Fruit fly (Drosophila melanogaster) whole organism, larva: ENCODE results near the gene atl.
A peak's percentile ranks its signal among the peaks of the same experiment; 100 is the strongest.

Source experiments
- noc ChIP-seq: fragments of 200-800 bp; sonication (Bioruptor generic); optimal IDR thresholded peaks from 3 replicates; lab custom pipeline; 2019; ENCODE audit warnings: missing biosample characterization, mild to moderate bottlenecking, missing genetic modification characterization, moderate library complexity

The atl gene

dm6 chr3R:24625517-24625925 lies at the start of gene atl, which contains the start of gene Syx18:
TSS of gene atl (plus strand) at chr3R:24625671.
TSS of gene Syx18 (minus strand) at chr3R:24625562.
- TF ChIP-seq noc (tag; lab: Kevin White, UChicago), result no peak

DNA sequence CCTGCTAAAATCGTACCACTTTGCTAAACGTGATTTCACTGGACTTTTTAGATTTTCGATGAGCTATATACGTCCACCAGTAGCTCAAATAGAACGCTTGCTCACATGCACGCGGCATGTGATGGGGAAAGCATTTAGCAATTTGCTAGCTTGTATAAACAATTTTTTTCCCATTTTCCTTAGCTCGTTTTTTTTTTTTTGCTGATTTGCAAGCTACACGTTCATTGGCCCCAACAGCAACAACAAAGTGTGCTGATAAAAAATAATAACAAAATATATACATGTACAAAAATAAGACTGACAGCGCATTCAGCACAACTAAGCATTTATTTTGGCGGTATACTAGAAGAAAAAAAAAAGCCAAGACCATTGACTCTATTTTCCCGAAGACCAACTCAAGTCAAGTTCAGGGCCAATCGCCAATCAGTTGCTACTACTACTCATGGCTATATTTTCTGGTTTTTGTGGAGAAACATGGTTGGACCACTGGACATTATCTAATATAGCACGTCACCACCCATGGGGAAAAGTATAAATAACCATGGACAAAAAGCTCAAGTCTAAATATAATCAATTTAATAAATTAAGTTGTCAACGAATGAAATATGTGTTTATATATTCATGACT lies 49.6 kb upstream of the atl start:
- peak; percentile 46 for TF ChIP-seq noc (tag; lab: Kevin White, UChicago)

- TF ChIP-seq noc (tag; lab: Kevin White, UChicago), result no peak
These were observed 48.1 kb upstream of the atl start for dm6 chr3R:24577355-24577754.

DNA sequence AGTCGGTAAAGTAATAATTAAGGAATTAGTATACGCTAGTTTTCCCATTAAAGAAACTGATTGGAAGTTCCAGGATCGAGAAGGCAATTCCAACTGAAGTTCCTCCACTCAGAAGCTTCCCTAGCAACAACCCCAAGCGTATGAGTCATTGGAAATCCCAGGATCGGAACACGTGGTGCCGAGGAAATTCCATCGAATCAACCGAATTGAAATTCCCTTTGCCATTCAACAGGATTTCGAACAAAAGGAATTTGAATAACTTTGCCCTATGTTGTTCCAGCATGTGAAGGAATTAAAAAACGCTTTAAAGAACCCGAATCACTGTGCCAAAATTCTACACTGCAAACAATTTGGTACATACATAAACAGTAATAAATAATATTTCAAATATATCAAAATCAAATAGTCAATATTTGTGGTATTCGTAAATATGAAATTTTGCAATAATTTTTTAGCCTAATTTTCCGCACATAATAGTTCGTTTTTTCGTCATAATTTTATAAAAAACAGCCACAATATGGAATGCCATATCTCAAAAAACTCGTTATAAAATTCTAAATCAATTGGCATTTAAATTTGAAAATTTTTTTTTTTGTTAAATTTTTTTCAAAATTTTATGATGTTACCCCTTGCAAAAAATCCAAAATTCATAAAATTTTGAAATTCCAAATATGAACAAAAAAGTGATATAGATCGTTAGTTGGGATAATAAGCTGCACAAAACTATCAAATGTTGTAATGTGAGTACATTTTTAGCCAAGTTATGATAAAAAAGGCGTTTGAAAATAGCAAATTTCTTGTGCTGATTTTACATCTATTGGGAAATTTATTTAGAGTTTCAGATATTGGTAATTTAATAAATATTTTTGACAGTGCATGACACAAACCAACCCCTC lies 45.2 kb upstream of the atl start:
- no peak for TF ChIP-seq noc (tag; lab: Kevin White, UChicago)

DNA sequence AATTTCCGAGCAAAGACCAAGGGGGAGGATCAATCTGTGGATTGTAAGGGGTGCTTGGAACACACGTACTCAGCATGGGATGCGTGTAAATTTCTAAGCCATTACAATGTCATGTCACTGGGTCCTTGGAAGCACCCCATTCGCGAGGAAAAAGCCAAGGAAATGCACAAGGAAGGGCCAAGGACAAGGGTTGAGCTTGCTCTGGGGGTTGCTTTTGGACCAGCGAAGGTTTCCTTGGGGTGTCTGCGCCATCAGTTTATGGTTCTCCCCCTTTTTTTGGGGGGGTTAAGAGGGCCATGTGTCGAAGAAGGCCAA lies 44.6 kb upstream of the atl start:
- no peak for TF ChIP-seq noc (tag; lab: Kevin White, UChicago)

- no peak for TF ChIP-seq noc (tag; lab: Kevin White, UChicago)
These were observed 43.4 kb upstream of the atl start for dm6 chr3R:24581891-24582668.

DNA sequence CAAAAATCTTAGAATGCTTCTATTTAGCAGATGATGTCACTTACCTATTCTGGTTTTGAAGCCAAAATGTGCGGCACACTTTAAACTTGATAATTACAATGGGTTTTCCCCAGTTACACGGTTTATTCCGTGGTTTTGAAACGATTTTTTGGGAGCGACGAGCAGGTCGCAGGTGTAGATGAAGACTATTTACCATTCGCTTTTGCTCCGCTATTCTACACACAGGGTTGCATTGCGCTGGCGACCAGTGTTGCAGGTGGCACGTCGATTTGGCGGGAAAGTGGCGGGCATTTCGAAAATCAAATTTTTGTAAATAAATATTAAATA lies 42.8 kb upstream of the atl start, which contains the start of gene REPTOR:
TSS of gene REPTOR (minus strand) at position 196 of the 327 bp plus-strand sequence.
- TF ChIP-seq noc (tag; lab: Kevin White, UChicago), result peak; percentile 30

DNA sequence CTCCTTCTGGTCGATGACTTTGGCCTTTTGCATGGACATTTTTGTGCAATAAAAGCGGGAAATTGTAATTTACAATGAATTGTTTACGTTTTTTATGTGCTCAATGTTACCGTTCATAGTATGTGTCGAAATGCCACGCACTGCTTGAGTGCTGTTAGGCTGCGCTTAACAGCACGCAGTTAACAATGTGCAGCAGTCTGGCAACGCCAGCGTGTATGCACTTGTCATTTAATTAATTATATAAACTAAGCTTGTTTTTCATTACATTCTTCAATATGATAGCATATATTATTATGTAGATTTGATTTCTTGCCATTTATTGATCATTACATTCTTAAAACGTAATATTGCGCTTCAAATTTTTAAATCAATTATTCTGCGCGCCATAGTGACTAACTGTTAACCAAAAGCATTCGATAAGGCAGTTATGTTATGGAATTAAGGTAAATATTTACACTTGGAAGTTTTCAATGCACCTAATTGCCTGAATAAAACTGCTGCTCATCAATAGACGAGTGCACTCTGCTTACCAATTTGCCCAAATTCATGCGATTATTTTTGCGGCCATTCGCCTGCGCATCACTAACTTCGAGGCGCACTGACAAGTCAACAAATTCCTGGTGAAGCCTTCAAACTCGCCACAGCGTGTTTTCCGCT lies 40.3 kb upstream of the atl start, which contains the start of the genes CG13625 and mld:
TSS of gene CG13625 (minus strand) at position 119 of the 657 bp plus-strand sequence.
TSS of gene mld (plus strand) at position 612 of the 657 bp plus-strand sequence.
- no peak for TF ChIP-seq noc (tag; lab: Kevin White, UChicago)

DNA sequence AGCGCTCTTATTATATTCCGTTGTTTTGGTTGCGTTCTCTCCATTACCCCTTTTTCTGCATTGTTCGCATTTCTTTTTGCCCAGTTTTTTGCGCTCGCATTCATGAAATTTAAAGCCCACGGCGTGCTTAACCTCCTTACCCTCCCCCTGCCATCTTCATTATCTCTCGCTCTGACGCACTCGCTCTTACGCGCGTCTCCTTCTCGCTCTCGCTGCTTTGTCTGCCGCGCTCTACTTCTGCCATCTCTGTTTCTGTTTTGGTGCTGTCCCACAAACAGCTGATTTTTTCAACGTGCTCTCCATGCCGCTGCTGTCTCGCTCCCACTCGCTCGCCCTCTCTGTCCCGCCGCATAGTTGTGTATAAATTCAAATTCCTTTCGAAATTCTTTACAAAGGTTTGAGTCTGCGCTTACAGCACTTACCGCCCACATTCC lies 39.0 kb upstream of the atl start:
- TF ChIP-seq noc (tag; lab: Kevin White, UChicago), result peak; percentile 1

DNA sequence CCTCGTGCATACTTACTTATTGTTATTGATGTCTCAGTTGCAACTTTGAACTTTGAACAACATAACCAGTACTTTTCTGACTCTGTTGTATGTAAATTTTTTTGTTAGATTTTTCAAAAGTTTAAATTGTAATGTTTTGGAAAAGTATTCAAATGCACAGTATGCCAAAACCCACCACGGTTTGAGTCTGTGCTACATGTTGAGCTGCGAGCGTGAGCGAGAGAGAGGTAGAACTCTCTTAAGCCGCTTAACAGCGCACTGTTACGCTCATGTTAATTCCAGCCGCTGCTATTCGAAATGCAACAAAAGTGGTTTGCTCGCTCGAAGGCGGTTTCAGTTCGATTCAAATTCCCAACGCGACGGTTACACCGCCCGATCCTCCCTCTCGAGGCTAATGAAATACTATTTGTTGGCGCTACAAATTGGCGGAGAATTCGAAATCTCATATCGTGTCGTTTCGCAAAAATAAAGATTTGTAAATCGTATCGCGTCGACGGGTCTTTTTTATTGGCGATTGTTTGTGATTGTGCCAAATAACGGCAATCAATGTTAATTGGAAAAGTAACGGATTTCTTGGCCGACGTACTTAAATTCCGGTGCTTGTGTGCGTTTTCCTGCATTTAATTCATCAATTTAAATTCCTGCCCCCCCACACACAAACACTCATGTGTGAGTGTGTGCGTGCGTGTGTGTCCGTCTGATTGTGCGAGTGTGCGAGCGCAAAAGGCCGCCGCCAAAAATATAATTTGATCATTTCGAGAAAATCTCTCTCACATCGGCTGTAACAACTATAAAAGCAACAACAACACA lies 36.4 kb upstream of the atl start:
- no peak for TF ChIP-seq noc (tag; lab: Kevin White, UChicago)

dm6 chr3R:24590276-24590675 lies 35.2 kb upstream of the atl start:
- TF ChIP-seq noc (tag; lab: Kevin White, UChicago), result no peak

DNA sequence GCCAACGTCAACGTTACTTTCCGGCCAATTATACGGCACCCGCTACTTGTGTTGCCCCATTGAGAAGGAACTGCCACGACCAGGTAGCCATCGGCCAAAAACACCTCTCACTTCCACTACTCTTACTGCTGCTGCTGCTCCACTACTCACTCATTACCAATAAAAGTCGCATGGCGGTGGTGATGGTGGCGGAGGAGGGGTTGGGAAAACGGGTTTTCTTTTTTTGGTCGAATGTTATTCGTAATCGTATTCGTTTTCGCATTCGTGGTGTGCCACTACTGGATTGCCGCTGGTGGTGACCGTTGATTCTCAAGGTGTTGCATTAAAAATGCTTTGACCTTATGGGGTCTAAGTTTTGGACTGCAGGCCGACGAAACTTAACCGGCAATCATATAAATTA lies 31.7 kb upstream of the atl start:
- TF ChIP-seq noc (tag; lab: Kevin White, UChicago), result no peak

DNA sequence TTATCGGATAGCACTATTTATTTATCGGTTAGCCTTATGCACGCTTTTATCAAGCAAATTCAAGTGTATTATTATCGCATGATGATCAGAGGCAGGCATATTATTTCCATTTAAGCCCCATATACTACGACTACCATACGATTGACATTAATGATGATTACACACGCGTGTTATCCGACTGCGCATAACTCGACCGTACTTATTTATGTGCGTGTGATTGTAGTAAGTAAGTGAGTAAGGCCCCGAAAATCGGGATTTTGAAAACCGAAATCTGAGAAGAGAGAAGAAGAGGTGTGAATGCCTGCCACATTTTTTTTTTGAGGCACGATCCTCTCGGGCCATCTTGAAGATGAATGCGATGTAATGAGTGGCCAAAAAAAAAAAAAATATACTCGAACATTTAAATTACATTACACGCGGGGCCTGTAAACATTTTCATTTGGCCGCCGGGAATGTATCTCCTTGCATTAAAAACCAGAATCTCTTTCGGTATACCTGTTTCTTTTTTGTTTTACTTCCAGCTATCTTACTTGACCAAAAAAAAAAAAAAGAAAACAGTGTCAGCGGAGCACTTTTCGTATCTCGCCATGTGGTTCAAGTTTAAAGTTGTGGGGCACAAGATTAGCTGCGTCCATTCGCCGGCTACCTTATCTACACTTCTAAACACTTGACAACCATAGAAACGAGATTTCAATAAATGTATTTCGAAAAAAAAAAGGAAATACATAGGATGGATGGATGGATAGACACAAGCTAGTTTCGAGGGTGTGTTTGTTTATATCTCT lies 29.9 kb upstream of the atl start:
- no peak for TF ChIP-seq noc (tag; lab: Kevin White, UChicago)

DNA sequence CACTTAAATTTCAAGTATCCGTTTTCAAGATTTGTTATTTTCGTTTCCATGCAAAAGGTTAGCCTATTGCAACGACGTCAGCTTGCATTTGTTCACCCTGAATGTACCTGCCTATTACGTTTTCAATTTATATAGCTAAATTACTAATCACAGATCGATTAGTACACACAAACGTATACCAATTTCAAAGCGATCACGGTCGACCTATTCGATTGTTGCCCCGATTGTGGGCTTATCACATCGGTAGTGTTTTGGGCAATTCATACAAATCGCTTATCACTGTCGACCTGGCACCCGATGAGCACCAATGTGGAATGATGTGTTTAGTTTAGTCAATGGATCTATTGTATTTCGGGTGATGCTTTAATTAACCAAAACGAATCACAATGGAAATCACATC lies 28.6 kb upstream of the atl start:
- no peak for TF ChIP-seq noc (tag; lab: Kevin White, UChicago)
